Worm (Caenorhabditis elegans) whole organism, early embryonic: ENCODE data around the gene F43E12.1.

Source experiments
- B0310.2 ChIP-seq: sonication (generic microtip); optimal IDR thresholded peaks from 2 replicates; lab custom pipeline; 2016; ENCODE audit warnings: mild to moderate bottlenecking, missing genetic modification characterization, missing compliant biosample characterization
- F13C5.2 ChIP-seq: sonication (generic microtip); optimal IDR thresholded peaks from 2 replicates; lab custom pipeline; 2017; ENCODE audit warnings: mild to moderate bottlenecking, missing genetic modification characterization, inconsistent platforms, missing compliant biosample characterization
- aly-1 ChIP-seq: sonication (generic microtip); optimal IDR thresholded peaks from 2 replicates; lab custom pipeline; 2016; ENCODE audit warnings: missing genetic modification characterization, missing compliant biosample characterization
- ama-1 ChIP-seq: fragments of 150-350 bp; optimal IDR thresholded peaks from 2 replicates; lab custom pipeline; 2014
- ceh-13 ChIP-seq: fragments of 200-800 bp; sonication (Bioruptor generic); optimal IDR thresholded peaks from 2 replicates; lab custom pipeline; 2018; ENCODE audit warnings: mild to moderate bottlenecking, missing genetic modification characterization, missing compliant biosample characterization
- ceh-36 ChIP-seq: sonication (generic microtip); optimal IDR thresholded peaks from 2 replicates; lab custom pipeline; 2016; ENCODE audit warnings: missing genetic modification characterization, inconsistent platforms, missing compliant biosample characterization
- ets-7 ChIP-seq: sonication (generic microtip); optimal IDR thresholded peaks from 2 replicates; lab custom pipeline; 2016; ENCODE audit warnings: missing genotype, missing genetic modification characterization, missing compliant biosample characterization
- flt-1 ChIP-seq: fragments of 200-800 bp; sonication (Bioruptor generic); IDR thresholded peaks from 2 replicates; pipeline ENCODE4 v1.3.6; 2022; ENCODE audit warnings: missing genetic modification characterization, missing compliant biosample characterization
- hmbx-1 ChIP-seq: sonication (generic microtip); optimal IDR thresholded peaks from 2 replicates; lab custom pipeline; 2016; ENCODE audit warnings: mild to moderate bottlenecking, missing genetic modification characterization, missing compliant biosample characterization
- hmg-4 ChIP-seq: fragments of 200-800 bp; sonication (Bioruptor generic); optimal IDR thresholded peaks from 2 replicates; lab custom pipeline; 2018; ENCODE audit warnings: mild to moderate bottlenecking, missing genetic modification characterization, missing compliant biosample characterization
- hnd-1 ChIP-seq: sonication (generic microtip); optimal IDR thresholded peaks from 2 replicates; lab custom pipeline; 2016; ENCODE audit warnings: missing genetic modification characterization, missing compliant biosample characterization
- pes-1 ChIP-seq: fragments of 200-800 bp; sonication (Bioruptor generic); IDR thresholded peaks from 2 replicates; pipeline ENCODE4 v1.3.6; 2022; ENCODE audit warnings: missing genetic modification reagents, missing genetic modification characterization, missing compliant biosample characterization
- scrt-1 ChIP-seq: fragments of 200-800 bp; sonication (Bioruptor generic); IDR thresholded peaks from 2 replicates; pipeline ENCODE4 v1.3.6; 2022; ENCODE audit warnings: missing genetic modification characterization, missing compliant biosample characterization
- sea-1 ChIP-seq: fragments of 200-800 bp; sonication (Bioruptor generic); conservative IDR thresholded peaks from 2 replicates; pipeline ENCODE4 v1.3.6; 2022; ENCODE audit warnings: missing genetic modification characterization, missing compliant biosample characterization
- tbx-11 ChIP-seq: fragments of 200-800 bp; sonication (Bioruptor generic); IDR thresholded peaks from 2 replicates; pipeline ENCODE4 v1.3.6; 2022; ENCODE audit warnings: missing genetic modification characterization, missing compliant biosample characterization
- tbx-37 ChIP-seq: fragments of 200-800 bp; sonication (Bioruptor generic); conservative IDR thresholded peaks from 2 replicates; pipeline ENCODE4 v1.3.6; 2022; ENCODE audit warnings: missing genetic modification reagents, missing genetic modification characterization, missing compliant biosample characterization
- tra-4 ChIP-seq: sonication (generic microtip); optimal IDR thresholded peaks from 2 replicates; lab custom pipeline; 2017; ENCODE audit warnings: missing genetic modification characterization, missing compliant biosample characterization

The F43E12.1 gene

DNA sequence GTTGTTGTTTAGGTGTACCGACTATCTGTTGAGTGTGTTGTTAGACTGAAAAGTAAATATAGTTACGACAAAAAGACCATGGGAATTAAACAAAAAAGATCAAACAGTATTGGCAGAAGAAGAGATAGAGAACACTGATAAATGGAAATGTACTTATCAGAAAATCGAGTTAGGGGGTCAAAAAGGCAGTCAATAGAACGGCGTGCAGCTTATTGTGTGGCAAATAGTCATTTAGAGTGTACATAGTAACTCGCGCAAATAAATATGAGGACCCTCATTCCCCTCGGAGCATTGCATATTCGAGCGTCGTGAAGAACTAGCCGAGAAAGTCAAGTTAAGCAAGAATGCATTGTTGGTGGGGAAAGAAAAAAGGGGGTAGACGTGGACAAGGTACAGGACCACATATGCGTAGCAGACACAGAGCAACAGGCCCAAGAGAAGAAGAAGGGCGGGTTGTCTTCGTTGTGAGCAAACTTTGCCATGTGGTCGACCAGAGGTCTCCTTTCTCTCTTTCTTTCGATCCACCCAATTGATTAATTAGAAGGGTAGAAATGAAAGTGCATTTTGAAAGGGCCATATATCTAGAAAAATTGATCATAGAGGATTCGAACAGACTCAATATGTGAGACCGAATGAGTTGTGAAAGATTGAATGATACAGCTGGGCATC is 26.1 kb upstream of the F43E12.1 start, which contains the start of gene lam-2:
Gene lam-2 (minus strand): TSS at position 51 of the 669 bp plus-strand sequence.
- no peak for TF ChIP-seq flt-1 (GFP tag; lab: Robert Waterston, UW)
- TF ChIP-seq hmg-4 (GFP tag; lab: Kevin White, UChicago), result peak; percentile 39

DNA sequence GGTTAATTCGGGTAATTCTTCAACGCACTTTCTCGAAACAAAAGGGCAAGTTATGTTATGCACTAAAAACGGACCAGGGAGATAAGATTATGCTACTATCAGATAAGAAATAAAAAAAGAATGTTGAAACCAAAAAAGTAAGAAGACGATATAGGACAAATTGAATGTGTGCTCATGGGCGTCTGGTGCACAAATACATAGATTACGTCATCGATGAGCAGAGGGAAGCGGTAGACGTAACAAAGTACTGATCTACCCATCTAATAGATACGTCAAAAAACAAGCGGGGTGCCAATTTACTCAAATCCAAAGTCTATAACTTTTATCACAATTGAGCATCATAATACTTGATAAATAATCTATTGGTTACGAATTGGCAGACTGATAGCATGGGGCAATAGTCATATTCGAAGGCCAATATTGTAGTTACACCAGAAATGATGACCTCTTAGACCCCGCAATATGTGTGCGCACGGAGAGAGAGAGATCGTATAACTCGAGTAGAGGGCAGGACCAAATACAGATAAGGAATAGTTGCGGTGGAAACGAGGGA is 25.4 kb upstream of the F43E12.1 start:
- no peak for TF ChIP-seq scrt-1
- TF ChIP-seq tbx-11 (GFP tag; lab: Robert Waterston, UW), result no peak
- no peak for TF ChIP-seq hmbx-1
- TF ChIP-seq B0310.2 (tag; lab: Kevin White, UChicago), result no peak
- no peak for TF ChIP-seq tbx-37 (GFP tag; lab: Robert Waterston, UW)
- TF ChIP-seq ceh-13, result no peak
- no peak for TF ChIP-seq tra-4 (tag; lab: Kevin White, UChicago)
- no peak for TF ChIP-seq ets-7 (tag; lab: Kevin White, UChicago)
- TF ChIP-seq aly-1 (tag; lab: Kevin White, UChicago), result no peak
- TF ChIP-seq hmg-4 (GFP tag; lab: Kevin White, UChicago), result no peak
- TF ChIP-seq sea-1 (GFP tag; lab: Robert Waterston, UW), result no peak
- TF ChIP-seq flt-1 (GFP tag; lab: Robert Waterston, UW), result no peak
- no peak for TF ChIP-seq F13C5.2
- TF ChIP-seq hnd-1 (tag; lab: Kevin White, UChicago), result no peak
- no peak for TF ChIP-seq ama-1
- no peak for TF ChIP-seq pes-1 (GFP tag; lab: Robert Waterston, UW)
- no peak for TF ChIP-seq ceh-36

DNA sequence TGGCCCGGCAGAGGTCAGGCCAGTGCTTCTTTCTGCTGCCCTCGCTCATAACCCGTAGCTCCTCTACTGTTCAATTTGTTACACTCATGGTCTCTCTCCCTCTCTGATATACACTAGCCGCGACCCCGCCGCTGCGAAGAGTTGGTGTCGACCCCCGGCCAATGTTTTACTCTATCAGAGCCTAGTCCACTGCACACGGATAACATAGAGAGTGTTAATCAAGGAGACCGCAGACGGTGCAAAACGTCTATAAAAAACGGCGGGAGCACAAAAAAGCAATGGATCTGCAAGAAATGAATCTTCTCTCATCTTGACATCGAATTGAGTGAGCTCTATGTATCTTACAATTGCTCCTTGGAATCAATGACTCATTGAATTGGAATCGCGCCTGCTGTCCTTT is 24.0 kb upstream of the F43E12.1 start:
- no peak for TF ChIP-seq tra-4 (tag; lab: Kevin White, UChicago)

DNA sequence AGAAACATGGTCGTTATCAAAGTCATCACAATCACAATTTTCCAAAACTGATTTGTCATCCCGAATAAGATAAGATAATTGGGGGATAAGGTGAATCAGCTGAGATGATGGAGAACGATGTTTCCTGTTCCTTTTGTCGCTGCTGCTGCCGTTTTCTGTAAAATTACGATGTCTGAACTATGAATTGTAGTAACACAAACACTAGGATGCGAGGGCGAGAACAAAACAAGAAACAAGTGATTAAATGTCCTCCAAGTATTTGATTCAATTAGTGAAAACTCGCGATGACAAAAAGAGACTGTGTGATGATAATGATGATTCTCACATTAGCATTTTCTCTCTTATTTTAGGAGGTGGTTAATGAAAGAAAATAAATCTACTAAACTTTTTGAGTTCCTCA is 21.6 kb upstream of the F43E12.1 start, which contains the start of gene C54D1.7:
Gene C54D1.7 (minus strand): TSS at position 157 of the 400 bp plus-strand sequence.
- TF ChIP-seq scrt-1 (no peak), aly-1 (tag; lab: Kevin White, UChicago) (no peak), tbx-11 (GFP tag; lab: Robert Waterston, UW) (no peak)

DNA sequence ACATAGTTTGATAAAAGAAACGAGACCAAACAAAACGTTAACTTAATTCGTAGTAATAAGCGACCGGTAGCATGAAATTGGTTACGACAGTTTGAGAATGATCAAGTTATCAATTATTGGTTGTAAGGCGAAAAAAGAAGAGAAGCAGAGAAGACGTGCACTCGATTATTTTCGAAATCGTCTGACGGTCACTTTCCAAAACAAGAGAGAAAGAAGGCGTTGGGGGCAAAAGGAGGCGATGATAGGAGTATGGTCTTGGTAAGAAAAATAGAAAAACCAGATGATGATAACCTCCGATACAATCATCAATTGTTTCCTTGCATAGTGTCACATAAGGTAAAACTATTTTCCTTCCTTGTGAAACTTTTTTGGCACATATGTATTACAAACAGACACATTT is 20.0 kb upstream of the F43E12.1 start:
- TF ChIP-seq scrt-1 (no peak), ceh-36 (no peak), F13C5.2 (no peak), hmbx-1 (no peak), aly-1 (tag; lab: Kevin White, UChicago) (no peak), flt-1 (GFP tag; lab: Robert Waterston, UW) (no peak), hnd-1 (tag; lab: Kevin White, UChicago) (no peak), tra-4 (tag; lab: Kevin White, UChicago) (no peak), ets-7 (tag; lab: Kevin White, UChicago) (no peak), pes-1 (GFP tag; lab: Robert Waterston, UW) (no peak), ama-1 (no peak), sea-1 (GFP tag; lab: Robert Waterston, UW) (no peak), B0310.2 (tag; lab: Kevin White, UChicago) (no peak), tbx-37 (GFP tag; lab: Robert Waterston, UW) (no peak), ceh-13 (no peak), tbx-11 (GFP tag; lab: Robert Waterston, UW) (no peak), hmg-4 (GFP tag; lab: Kevin White, UChicago) (no peak)

DNA sequence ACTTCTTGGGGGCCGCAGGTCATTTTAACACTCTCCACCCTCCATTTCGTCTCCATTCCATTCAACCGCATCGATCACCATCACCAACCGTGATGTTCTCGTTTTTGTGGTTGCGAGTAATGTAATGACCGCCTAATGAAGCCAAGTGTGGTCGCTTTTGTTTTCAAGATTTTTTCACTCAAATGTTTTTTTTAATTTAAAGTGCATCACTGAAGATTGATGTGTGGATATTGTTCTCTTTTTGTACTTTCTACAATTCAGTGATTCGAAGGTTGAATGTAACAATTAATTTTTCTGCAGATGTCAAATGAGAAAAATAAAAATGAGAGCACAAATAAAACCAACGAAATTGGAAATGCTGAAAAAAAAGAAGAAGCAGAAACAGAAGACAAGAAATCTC is 18.7 kb upstream of the F43E12.1 start, which contains the start of gene pgp-10:
Gene pgp-10 (plus strand): TSS at position 301 of the 400 bp plus-strand sequence.
- TF ChIP-seq hmg-4 (GFP tag; lab: Kevin White, UChicago) (no peak), hmbx-1 (no peak), B0310.2 (tag; lab: Kevin White, UChicago) (no peak), tbx-37 (GFP tag; lab: Robert Waterston, UW) (no peak), ceh-13 (no peak), hnd-1 (tag; lab: Kevin White, UChicago) (no peak), F13C5.2 (no peak), sea-1 (GFP tag; lab: Robert Waterston, UW) (no peak), tbx-11 (GFP tag; lab: Robert Waterston, UW) (no peak), aly-1 (tag; lab: Kevin White, UChicago) (no peak)

DNA sequence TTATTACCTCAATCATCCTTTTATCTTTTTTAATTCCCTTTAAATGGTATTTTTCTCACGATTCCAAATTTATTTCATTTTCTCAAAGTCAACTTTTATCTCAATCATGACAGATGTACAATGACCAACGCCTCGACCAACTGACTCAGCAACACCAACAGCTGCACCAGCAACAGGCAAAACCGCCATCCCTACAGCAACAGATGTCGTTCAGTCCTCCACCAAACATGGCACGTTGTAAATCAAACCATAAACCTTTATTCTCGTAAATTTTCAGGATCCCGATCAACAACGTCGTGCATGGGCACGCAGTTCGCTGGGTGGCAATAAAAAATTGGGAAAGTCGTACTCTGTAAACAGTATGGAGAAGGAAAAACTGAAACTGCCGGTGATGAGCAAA is 14.7 kb upstream of the F43E12.1 start:
- TF ChIP-seq hnd-1 (tag; lab: Kevin White, UChicago), result no peak
- TF ChIP-seq tbx-37 (GFP tag; lab: Robert Waterston, UW), result no peak

DNA sequence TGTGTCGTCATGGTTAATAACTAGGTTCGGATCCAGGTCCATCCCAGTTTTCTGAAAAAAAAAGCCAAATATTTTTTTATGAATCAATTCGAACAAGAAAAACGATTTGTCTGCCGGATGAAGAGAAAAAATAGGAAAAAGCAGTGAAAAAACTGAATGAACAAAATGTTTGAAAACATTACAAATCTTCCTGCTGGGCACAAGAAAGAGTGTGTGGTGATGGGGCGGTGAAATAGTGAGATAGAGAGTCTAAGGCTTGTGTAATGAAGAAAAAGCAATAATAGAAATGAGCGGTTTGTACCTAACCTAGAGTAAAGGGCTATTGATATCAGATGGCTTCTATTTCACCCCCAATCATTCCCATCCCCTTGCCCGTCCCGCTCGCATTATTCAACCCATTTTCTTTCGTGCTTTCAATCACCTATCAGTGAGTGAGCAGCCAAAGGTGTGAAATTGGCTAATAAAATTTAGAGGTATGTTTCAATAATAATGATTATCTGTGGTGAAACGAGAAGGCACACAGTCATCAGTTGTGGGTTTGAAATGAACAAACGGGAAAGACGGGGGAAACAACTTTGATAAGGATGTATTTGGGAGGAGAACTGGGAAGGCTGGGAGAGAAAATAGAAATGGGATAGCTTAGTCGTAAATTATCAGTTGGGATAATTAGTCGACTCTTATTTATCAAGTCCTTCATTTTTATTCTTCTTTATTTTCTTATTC is 6.7 kb upstream of the F43E12.1 start, which contains the start of gene bar-1:
Gene bar-1 (minus strand): TSS at position 51 of the 723 bp plus-strand sequence.
- TF ChIP-seq tra-4 (tag; lab: Kevin White, UChicago), result no peak
- no peak for TF ChIP-seq ama-1
- TF ChIP-seq ets-7 (tag; lab: Kevin White, UChicago), result no peak
- no peak for TF ChIP-seq hmbx-1
- no peak for TF ChIP-seq hnd-1 (tag; lab: Kevin White, UChicago)
- TF ChIP-seq scrt-1, result no peak
- no peak for TF ChIP-seq tbx-37 (GFP tag; lab: Robert Waterston, UW)
- TF ChIP-seq sea-1 (GFP tag; lab: Robert Waterston, UW), result no peak
- TF ChIP-seq flt-1 (GFP tag; lab: Robert Waterston, UW), result no peak
- TF ChIP-seq hmg-4 (GFP tag; lab: Kevin White, UChicago), result no peak
- no peak for TF ChIP-seq ceh-13
- TF ChIP-seq pes-1 (GFP tag; lab: Robert Waterston, UW), result no peak
- no peak for TF ChIP-seq aly-1 (tag; lab: Kevin White, UChicago)
- TF ChIP-seq tbx-11 (GFP tag; lab: Robert Waterston, UW), result no peak
